Worm (Caenorhabditis elegans): ENCODE results near the gene feh-1.

The feh-1 gene

DNA sequence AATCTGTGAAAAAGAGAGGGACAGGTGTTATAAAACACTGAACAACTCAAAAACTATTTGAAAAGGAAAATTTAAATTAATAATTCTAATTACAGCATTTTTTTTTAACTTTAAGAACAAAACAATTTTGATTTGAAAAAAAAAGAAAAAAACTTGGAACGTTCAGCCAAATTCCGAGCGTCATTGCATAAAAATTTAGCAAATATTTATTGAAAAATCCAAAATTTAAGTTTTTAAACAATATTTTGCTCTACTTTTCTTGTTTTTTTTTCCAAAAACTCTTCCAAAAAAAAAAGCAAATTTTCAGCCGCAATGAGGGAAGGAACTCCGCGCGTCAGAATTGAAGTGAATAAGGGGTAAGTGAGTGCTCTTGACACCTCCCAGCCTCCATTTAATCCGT, at the start of gene feh-1:
Gene feh-1, plus strand, starts transcription at position 301 of the 400 bp plus-strand sequence.
- no peak for TF ChIP-seq hlh-30 (tag; optimal IDR thresholded peaks at IDR 0.05; ENCODE audit: insufficient read depth)

DNA sequence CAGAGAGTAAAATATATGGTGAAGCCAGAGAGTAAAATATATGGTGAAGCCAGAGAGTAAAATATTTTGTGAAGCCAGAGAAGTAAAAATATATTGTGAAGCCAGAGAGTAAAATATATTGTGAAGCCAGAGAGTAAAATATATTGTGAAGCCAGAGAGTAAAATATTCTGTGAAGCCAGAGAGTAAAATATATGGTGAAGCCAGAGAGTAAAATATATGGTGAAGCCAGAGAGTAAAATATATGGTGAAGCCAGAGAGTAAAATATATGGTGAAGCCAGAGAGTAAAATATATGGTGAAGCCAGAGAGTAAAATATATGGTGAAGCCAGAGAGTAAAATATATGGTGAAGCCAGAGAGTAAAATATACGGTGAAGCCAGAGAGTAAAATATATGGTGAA, 49.6 kb upstream of the feh-1 start:
- TF ChIP-seq set-16 (GFP tag; IDR thresholded peaks at IDR 0.05): 0 out of 2 replicates have a peak, but pooled peaks have one; percentile 5

DNA sequence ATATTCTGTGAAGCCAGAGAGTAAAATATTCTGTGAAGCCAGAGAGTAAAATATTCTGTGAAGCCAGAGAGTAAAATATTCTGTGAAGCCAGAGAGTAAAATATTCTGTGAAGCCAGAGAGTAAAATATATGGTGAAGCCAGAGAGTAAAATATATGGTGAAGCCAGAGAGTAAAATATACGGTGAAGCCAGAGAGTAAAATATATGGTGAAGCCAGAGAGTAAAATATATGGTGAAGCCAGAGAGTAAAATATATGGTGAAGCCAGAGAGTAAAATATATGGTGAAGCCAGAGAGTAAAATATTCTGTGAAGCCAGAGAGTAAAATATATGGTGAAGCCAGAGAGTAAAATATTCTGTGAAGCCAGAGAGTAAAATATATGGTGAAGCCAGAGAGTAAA, 49.1 kb upstream of the feh-1 start:
- 0 out of 2 replicates have a peak, but pooled peaks have one; percentile 15 for TF ChIP-seq lim-7 (GFP tag; IDR thresholded peaks at IDR 0.05)

ce11 chrIII:2501377-2502019, 48.2 kb upstream of the feh-1 start:
- 0 out of 2 replicates have a peak, but pooled peaks have one; percentile 48 for TF ChIP-seq snpc-1.2 (GFP tag; IDR thresholded peaks at IDR 0.05)

- no peak for TF ChIP-seq mes-2 (tag; optimal IDR thresholded peaks at IDR 0.05; ENCODE audit: poor library complexity, severe bottlenecking)
- TF ChIP-seq php-3 (GFP tag; IDR thresholded peaks at IDR 0.05): no peak
- TF ChIP-seq hmg-1.1 (GFP tag; IDR thresholded peaks at IDR 0.05): no peak
- no peak for TF ChIP-seq nhr-11 (tag; optimal IDR thresholded peaks at IDR 0.05)
- no peak for TF ChIP-seq gei-8 (GFP tag; optimal IDR thresholded peaks at IDR 0.05)
- TF ChIP-seq hif-1 (tag; optimal IDR thresholded peaks at IDR 0.05): no peak
- TF ChIP-seq nhr-237 (tag; optimal IDR thresholded peaks at IDR 0.05): no peak
Observed at ce11 chrIII:2506463-2506862, 43.3 kb upstream of the feh-1 start.

DNA sequence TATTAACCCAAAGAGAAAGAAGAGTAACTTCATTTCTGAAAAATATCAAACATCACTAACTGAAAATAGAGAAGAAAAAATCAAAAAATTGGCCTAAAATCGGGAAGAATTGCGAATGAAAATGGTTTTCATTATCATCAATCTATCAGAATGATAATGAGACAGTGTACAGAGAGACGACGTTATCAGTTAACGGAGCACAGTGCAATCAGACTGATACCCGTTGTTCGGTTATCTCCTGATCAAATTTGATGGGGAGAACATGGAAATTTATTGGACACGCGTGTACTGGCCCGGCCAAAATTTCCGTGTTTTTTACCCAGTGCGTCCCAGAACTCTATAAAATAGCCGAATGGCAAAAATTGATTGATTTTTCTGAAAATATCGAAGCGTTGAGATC, 41.8 kb upstream of the feh-1 start, which contains the start of gene Y54F10AM.8:
Gene Y54F10AM.8, minus strand, starts transcription at position 35 of the 400 bp plus-strand sequence.
- TF ChIP-seq zag-1 (tag; optimal IDR thresholded peaks at IDR 0.05): no peak
- no peak for TF ChIP-seq nhr-111 (GFP tag; optimal IDR thresholded peaks at IDR 0.05)
- TF ChIP-seq nhr-6 (tag; optimal IDR thresholded peaks at IDR 0.05): no peak
- no peak for TF ChIP-seq ztf-7 (tag; optimal IDR thresholded peaks at IDR 0.05)
- TF ChIP-seq php-3 (GFP tag; IDR thresholded peaks at IDR 0.05): 0 out of 2 replicates have a peak, but pooled peaks have one; percentile 48
- no peak for TF ChIP-seq T20F7.1 (GFP tag; optimal IDR thresholded peaks at IDR 0.05)
- no peak for TF ChIP-seq attf-4 (tag; optimal IDR thresholded peaks at IDR 0.05)
- no peak for TF ChIP-seq lin-39 (tag; optimal IDR thresholded peaks at IDR 0.05)
- TF ChIP-seq lin-38 (GFP tag; IDR thresholded peaks at IDR 0.05): no peak
- peak; percentile 89 for TF ChIP-seq nhr-28 (tag; optimal IDR thresholded peaks at IDR 0.05)
- TF ChIP-seq nhr-10 (tag; optimal IDR thresholded peaks at IDR 0.05): no peak
- no peak for TF ChIP-seq saeg-2 (GFP tag; IDR thresholded peaks at IDR 0.05)
- TF ChIP-seq ceh-62 (tag; optimal IDR thresholded peaks at IDR 0.05): no peak
- TF ChIP-seq dpl-1 (GFP tag; optimal IDR thresholded peaks at IDR 0.05): no peak
- no peak for TF ChIP-seq F37D6.2 (tag; optimal IDR thresholded peaks at IDR 0.05)
- TF ChIP-seq mdl-1 (tag; optimal IDR thresholded peaks at IDR 0.05): peak in 1 of 2 experiments; percentile 35
- no peak for TF ChIP-seq dmd-9 (GFP tag; IDR thresholded peaks at IDR 0.05)
- no peak for TF ChIP-seq zip-11 (GFP tag; IDR thresholded peaks at IDR 0.05)
- TF ChIP-seq lsy-2 (tag; optimal IDR thresholded peaks at IDR 0.05): no peak
- no peak for TF ChIP-seq lim-7 (GFP tag; IDR thresholded peaks at IDR 0.05)
- TF ChIP-seq F44E2.7 (GFP tag; IDR thresholded peaks at IDR 0.05): no peak
- TF ChIP-seq jun-1 (tag; optimal IDR thresholded peaks at IDR 0.05): no peak
- TF ChIP-seq snpc-1.2 (GFP tag; IDR thresholded peaks at IDR 0.05): no peak
- TF ChIP-seq unc-130 (GFP tag; optimal IDR thresholded peaks at IDR 0.05): no peak
- no peak for TF ChIP-seq Y5F2A.4 (GFP tag; optimal IDR thresholded peaks at IDR 0.05)
- TF ChIP-seq daf-19 (GFP tag; conservative IDR thresholded peaks at IDR 0.05): no peak
- TF ChIP-seq hif-1 (tag; optimal IDR thresholded peaks at IDR 0.05): no peak
- no peak for TF ChIP-seq zip-2 (tag; optimal IDR thresholded peaks at IDR 0.05)
- no peak for TF ChIP-seq ZK337.2 (GFP tag; IDR thresholded peaks at IDR 0.05)
- TF ChIP-seq dmd-6 (GFP tag; IDR thresholded peaks at IDR 0.05): peak; percentile 84
- TF ChIP-seq nhr-77 (tag; optimal IDR thresholded peaks at IDR 0.05): peak; percentile 39
- TF ChIP-seq D1046.2 (GFP tag; IDR thresholded peaks at IDR 0.05): no peak
- TF ChIP-seq daf-8 (GFP tag; IDR thresholded peaks at IDR 0.05): no peak
- TF ChIP-seq nhr-41 (GFP tag; IDR thresholded peaks at IDR 0.05): no peak
